Worm (Caenorhabditis elegans) whole organism, late embryonic: ENCODE results near the gene gei-15.

Source experiments
- C08G9.2 ChIP-seq: sonication (generic microtip); optimal IDR thresholded peaks from 2 replicates; lab custom pipeline; 2016; ENCODE audit warnings: mild to moderate bottlenecking, missing genetic modification characterization, moderate library complexity, missing compliant biosample characterization
- K02D7.2 ChIP-seq: sonication (generic microtip); optimal IDR thresholded peaks from 2 replicates; lab custom pipeline; 2017; ENCODE audit warnings: mild to moderate bottlenecking, missing genetic modification characterization, missing compliant biosample characterization
- K09A11.1 ChIP-seq: sonication (generic microtip); optimal IDR thresholded peaks from 2 replicates; lab custom pipeline; 2017; ENCODE audit warnings: antibody characterized with exemption, mild to moderate bottlenecking, missing genetic modification characterization, missing compliant biosample characterization; ENCODE audit not compliant: insufficient read depth
- T23F11.4 ChIP-seq: fragments of 200-800 bp; sonication (Bioruptor generic); optimal IDR thresholded peaks from 2 replicates; lab custom pipeline; 2018; ENCODE audit warnings: mild to moderate bottlenecking, missing genetic modification characterization, missing compliant biosample characterization
- ahr-1 ChIP-seq: sonication (generic microtip); optimal IDR thresholded peaks from 2 replicates; lab custom pipeline; 2016; ENCODE audit warnings: missing genetic modification characterization, missing compliant biosample characterization
- ama-1 ChIP-seq: fragments of 150-350 bp; optimal IDR thresholded peaks from 2 replicates; lab custom pipeline; 2014
- ceh-14 ChIP-seq: sonication (generic microtip); optimal IDR thresholded peaks from 2 replicates; lab custom pipeline; 2016; ENCODE audit warnings: missing genotype, missing genetic modification characterization, missing compliant biosample characterization
- ceh-18 ChIP-seq: sonication (generic microtip); optimal IDR thresholded peaks from 2 replicates; lab custom pipeline; 2016; ENCODE audit warnings: missing genetic modification characterization, missing compliant biosample characterization
- ceh-19 ChIP-seq: fragments of 200-800 bp; sonication (Bioruptor generic); optimal IDR thresholded peaks from 2 replicates; lab custom pipeline; 2018; ENCODE audit warnings: mild to moderate bottlenecking, missing genetic modification characterization, missing compliant biosample characterization
- ceh-2 ChIP-seq: sonication (generic microtip); optimal IDR thresholded peaks from 2 replicates; lab custom pipeline; 2016; ENCODE audit warnings: missing genotype, missing genetic modification characterization, missing compliant biosample characterization
- ceh-22 ChIP-seq: sonication (generic microtip); optimal IDR thresholded peaks from 2 replicates; lab custom pipeline; 2017; ENCODE audit warnings: missing biosample characterization, missing genetic modification characterization
- ceh-30 ChIP-seq: fragments of 150-350 bp; optimal IDR thresholded peaks from 2 replicates; lab custom pipeline; 2014; ENCODE audit warnings: missing biosample characterization, missing genetic modification characterization
- ceh-31 ChIP-seq: sonication (generic microtip); optimal IDR thresholded peaks from 2 replicates; lab custom pipeline; 2016; ENCODE audit warnings: missing genetic modification characterization, missing compliant biosample characterization
- ceh-34 ChIP-seq: sonication (generic microtip); optimal IDR thresholded peaks from 2 replicates; lab custom pipeline; 2016; ENCODE audit warnings: mild to moderate bottlenecking, missing genetic modification characterization, missing compliant biosample characterization
- ceh-45 ChIP-seq: fragments of 200-800 bp; sonication (Bioruptor generic); IDR thresholded peaks from 2 replicates; pipeline ENCODE4 v1.3.6; 2022; ENCODE audit warnings: missing genetic modification reagents, missing genetic modification characterization, missing compliant biosample characterization
- ceh-6 ChIP-seq: fragments of 200-800 bp; sonication (Bioruptor generic); optimal IDR thresholded peaks from 2 replicates; lab custom pipeline; 2018; ENCODE audit warnings: mild to moderate bottlenecking, missing genetic modification characterization, missing compliant biosample characterization
- ceh-9 ChIP-seq: sonication (generic microtip); optimal IDR thresholded peaks from 2 replicates; lab custom pipeline; 2016; ENCODE audit warnings: mild to moderate bottlenecking, missing genetic modification characterization, inconsistent platforms, missing compliant biosample characterization
- dmd-4 ChIP-seq: sonication (generic microtip); optimal IDR thresholded peaks from 2 replicates; lab custom pipeline; 2016; ENCODE audit warnings: borderline replicate concordance, missing genetic modification characterization, missing compliant biosample characterization
- elt-2 ChIP-seq: sonication (generic microtip); optimal IDR thresholded peaks from 2 replicates; lab custom pipeline; 2016; ENCODE audit warnings: missing genetic modification reagents, missing genetic modification characterization, missing compliant biosample characterization
- eyg-1 ChIP-seq: sonication (generic microtip); optimal IDR thresholded peaks from 2 replicates; lab custom pipeline; 2016; ENCODE audit warnings: missing genotype, missing genetic modification characterization, missing compliant biosample characterization
- fkh-10 ChIP-seq: fragments of 150-350 bp; optimal IDR thresholded peaks from 2 replicates; lab custom pipeline; 2014; ENCODE audit warnings: missing biosample characterization, missing genetic modification reagents, missing genetic modification characterization
- fkh-6 ChIP-seq: sonication (generic microtip); optimal IDR thresholded peaks from 2 replicates; lab custom pipeline; 2016; ENCODE audit warnings: missing genetic modification characterization, missing compliant biosample characterization
- gmeb-2 ChIP-seq: sonication (generic microtip); optimal IDR thresholded peaks from 2 replicates; lab custom pipeline; 2016; ENCODE audit warnings: missing genetic modification characterization, inconsistent platforms, missing compliant biosample characterization
- hlh-13 ChIP-seq: fragments of 200-800 bp; sonication (Bioruptor generic); optimal IDR thresholded peaks from 2 replicates; lab custom pipeline; 2018; ENCODE audit warnings: mild to moderate bottlenecking, missing genetic modification characterization, missing compliant biosample characterization
- hlh-15 ChIP-seq: sonication (generic microtip); optimal IDR thresholded peaks from 2 replicates; lab custom pipeline; 2016; ENCODE audit warnings: missing genetic modification characterization, missing compliant biosample characterization
- hlh-30 ChIP-seq: sonication (generic microtip); optimal IDR thresholded peaks from 2 replicates; lab custom pipeline; 2017; ENCODE audit warnings: antibody characterized with exemption, missing genetic modification characterization, missing compliant biosample characterization; ENCODE audit not compliant: insufficient read depth
- hlh-6 ChIP-seq: sonication (generic microtip); optimal IDR thresholded peaks from 2 replicates; lab custom pipeline; 2016; ENCODE audit warnings: missing genotype, missing genetic modification characterization, missing compliant biosample characterization
- lim-6 ChIP-seq: sonication (generic microtip); optimal IDR thresholded peaks from 2 replicates; lab custom pipeline; 2016; ENCODE audit warnings: missing genetic modification characterization, missing compliant biosample characterization
- lin-11 ChIP-seq: fragments of 200-800 bp; sonication (Bioruptor generic); optimal IDR thresholded peaks from 2 replicates; lab custom pipeline; 2018; ENCODE audit warnings: mild to moderate bottlenecking, missing genetic modification characterization, missing compliant biosample characterization
- nfya-1 ChIP-seq: sonication (generic microtip); optimal IDR thresholded peaks from 2 replicates; lab custom pipeline; 2017; ENCODE audit warnings: missing genetic modification characterization, mild to moderate bottlenecking, missing compliant biosample characterization, antibody characterized with exemption, moderate library complexity
- nhr-11 ChIP-seq: fragments of 150-350 bp; optimal IDR thresholded peaks from 2 replicates; lab custom pipeline; 2014; ENCODE audit warnings: missing biosample characterization, missing genetic modification characterization
- npax-4 ChIP-seq: sonication (generic microtip); optimal IDR thresholded peaks from 2 replicates; lab custom pipeline; 2016; ENCODE audit warnings: missing genetic modification characterization, missing compliant biosample characterization
- odd-2 ChIP-seq: sonication (generic microtip); optimal IDR thresholded peaks from 2 replicates; lab custom pipeline; 2017; ENCODE audit warnings: antibody characterized with exemption, mild to moderate bottlenecking, missing genetic modification characterization, missing compliant biosample characterization
- pag-3 ChIP-seq: sonication (generic microtip); optimal IDR thresholded peaks from 2 replicates; lab custom pipeline; 2016; ENCODE audit warnings: missing compliant biosample characterization, missing genetic modification characterization, borderline replicate concordance
- pat-9 ChIP-seq: fragments of 200-800 bp; sonication (Bioruptor generic); optimal IDR thresholded peaks from 2 replicates; lab custom pipeline; 2018; ENCODE audit warnings: mild to moderate bottlenecking, missing genetic modification characterization, moderate library complexity, missing compliant biosample characterization
- pax-1 ChIP-seq: fragments of 150-350 bp; optimal IDR thresholded peaks from 2 replicates; lab custom pipeline; 2014; ENCODE audit warnings: missing biosample characterization, missing genetic modification characterization
- pha-2 ChIP-seq: sonication (generic microtip); optimal IDR thresholded peaks from 2 replicates; lab custom pipeline; 2017; ENCODE audit warnings: mild to moderate bottlenecking, missing genetic modification characterization, missing compliant biosample characterization
- pha-4 ChIP-seq: fragments of 150-350 bp; optimal IDR thresholded peaks from 2 replicates; lab custom pipeline; 2018; ENCODE audit warnings: missing biosample characterization, missing genetic modification reagents, missing genetic modification characterization
- ref-2 ChIP-seq: sonication (generic microtip); optimal IDR thresholded peaks from 2 replicates; lab custom pipeline; 2016; ENCODE audit warnings: missing genetic modification characterization, missing compliant biosample characterization
- sdc-2 ChIP-seq: sonication (generic microtip); optimal IDR thresholded peaks from 2 replicates; lab custom pipeline; 2016; ENCODE audit warnings: missing genotype, missing genetic modification characterization, missing compliant biosample characterization
- sox-4 ChIP-seq: sonication (generic microtip); optimal IDR thresholded peaks from 2 replicates; lab custom pipeline; 2017; ENCODE audit warnings: mild to moderate bottlenecking, missing genetic modification characterization, inconsistent platforms, missing compliant biosample characterization
- syd-9 ChIP-seq: sonication (generic microtip); optimal IDR thresholded peaks from 2 replicates; lab custom pipeline; 2016; ENCODE audit warnings: mild to moderate bottlenecking, missing genetic modification characterization, moderate library complexity, missing compliant biosample characterization
- tbx-2 ChIP-seq: sonication (generic microtip); optimal IDR thresholded peaks from 2 replicates; lab custom pipeline; 2016; ENCODE audit warnings: missing genetic modification characterization, missing compliant biosample characterization
- unc-42 ChIP-seq: sonication (generic microtip); optimal IDR thresholded peaks from 2 replicates; lab custom pipeline; 2016; ENCODE audit warnings: missing genotype, missing genetic modification characterization, missing compliant biosample characterization
- unc-86 ChIP-seq: sonication (generic microtip); optimal IDR thresholded peaks from 2 replicates; lab custom pipeline; 2016; ENCODE audit warnings: missing genetic modification characterization, missing compliant biosample characterization
- zip-5 ChIP-seq: sonication (generic microtip); optimal IDR thresholded peaks from 2 replicates; lab custom pipeline; 2016; ENCODE audit warnings: missing genetic modification characterization, missing compliant biosample characterization
- ztf-16 ChIP-seq: sonication (generic microtip); optimal IDR thresholded peaks from 2 replicates; lab custom pipeline; 2017; ENCODE audit warnings: missing genetic modification characterization, missing compliant biosample characterization

The gei-15 gene

ce11 chrX:6807137-6807861 lies 15.8 kb downstream of the gei-15 start (continued):
- TF ChIP-seq hlh-30 (tag; lab: Kevin White, UChicago) (peak; percentile 73), ceh-45 (no peak), ceh-19 (GFP tag; lab: Kevin White, UChicago) (no peak), gmeb-2 (no peak), zip-5 (tag; lab: Kevin White, UChicago) (no peak), ceh-9 (tag; lab: Kevin White, UChicago) (no peak), ref-2 (tag; lab: Kevin White, UChicago) (peak; percentile 53), eyg-1 (tag; lab: Kevin White, UChicago) (no peak), ahr-1 (tag; lab: Kevin White, UChicago) (no peak), nhr-11 (tag; lab: Kevin White, UChicago) (no peak), pax-1 (tag; lab: Kevin White, UChicago) (no peak), ceh-34 (tag; lab: Kevin White, UChicago) (no peak), hlh-6 (peak; percentile 56), dmd-4 (tag; lab: Kevin White, UChicago) (no peak), ceh-14 (tag; lab: Kevin White, UChicago) (no peak), unc-42 (tag; lab: Kevin White, UChicago) (peak; percentile 38), nfya-1 (tag; lab: Kevin White, UChicago) (peak; percentile 46), fkh-10 (no peak), pha-2 (no peak), ceh-2 (no peak)

ce11 chrX:6806463-6806862 lies 16.6 kb downstream of the gei-15 start, which contains the start of gene atg-2:
TSS of gene atg-2 (plus strand) at chrX:6806763.
- peak; percentile 15 for TF ChIP-seq nfya-1 (tag; lab: Kevin White, UChicago)
- peak; percentile 29 for TF ChIP-seq ceh-31 (tag; lab: Kevin White, UChicago)
- TF ChIP-seq ztf-16 (tag; lab: Kevin White, UChicago): no peak
- TF ChIP-seq ceh-6: no peak
- TF ChIP-seq sdc-2 (tag; lab: Kevin White, UChicago): peak; percentile 37

- TF ChIP-seq ceh-22 (tag; lab: Kevin White, UChicago) (no peak), C08G9.2 (tag; lab: Kevin White, UChicago) (no peak), nhr-11 (tag; lab: Kevin White, UChicago) (no peak), sox-4 (tag; lab: Kevin White, UChicago) (no peak), pag-3 (tag; lab: Kevin White, UChicago) (no peak), lin-11 (tag; lab: Kevin White, UChicago) (no peak), pat-9 (no peak), ceh-18 (no peak), K02D7.2 (tag; lab: Kevin White, UChicago) (no peak), hlh-6 (no peak), fkh-10 (no peak), tbx-2 (tag; lab: Kevin White, UChicago) (no peak)
- TF ChIP-seq, all 69 proteins: peak for 0
Measured at ce11 chrX:6805427-6805826, 17.6 kb downstream of the gei-15 start.

- TF ChIP-seq odd-2 (no peak), lim-6 (no peak), T23F11.4 (no peak), K09A11.1 (tag; lab: Kevin White, UChicago) (no peak), ceh-30 (tag; lab: Kevin White, UChicago) (no peak), unc-86 (tag; lab: Kevin White, UChicago) (no peak), syd-9 (tag; lab: Kevin White, UChicago) (no peak), elt-2 (tag; lab: Kevin White, UChicago) (peak; percentile 31), fkh-6 (tag; lab: Kevin White, UChicago) (no peak), npax-4 (no peak), hlh-15 (tag; lab: Kevin White, UChicago) (no peak), ahr-1 (tag; lab: Kevin White, UChicago) (no peak), lin-11 (tag; lab: Kevin White, UChicago) (no peak), hlh-13 (GFP tag; lab: Kevin White, UChicago) (no peak), ceh-22 (tag; lab: Kevin White, UChicago) (no peak), pha-4 (tag; lab: Kevin White, UChicago) (no peak), ceh-19 (GFP tag; lab: Kevin White, UChicago) (no peak), ceh-45 (no peak), ama-1 (lab: Kevin White, UChicago) (no peak), ceh-31 (tag; lab: Kevin White, UChicago) (peak; percentile 11), sox-4 (tag; lab: Kevin White, UChicago) (no peak), ceh-9 (tag; lab: Kevin White, UChicago) (no peak)
Measured at ce11 chrX:6804857-6805256, 18.2 kb downstream of the gei-15 start.
